Fruit fly (Drosophila melanogaster): ENCODE results near the gene mRpL45.

DNA sequence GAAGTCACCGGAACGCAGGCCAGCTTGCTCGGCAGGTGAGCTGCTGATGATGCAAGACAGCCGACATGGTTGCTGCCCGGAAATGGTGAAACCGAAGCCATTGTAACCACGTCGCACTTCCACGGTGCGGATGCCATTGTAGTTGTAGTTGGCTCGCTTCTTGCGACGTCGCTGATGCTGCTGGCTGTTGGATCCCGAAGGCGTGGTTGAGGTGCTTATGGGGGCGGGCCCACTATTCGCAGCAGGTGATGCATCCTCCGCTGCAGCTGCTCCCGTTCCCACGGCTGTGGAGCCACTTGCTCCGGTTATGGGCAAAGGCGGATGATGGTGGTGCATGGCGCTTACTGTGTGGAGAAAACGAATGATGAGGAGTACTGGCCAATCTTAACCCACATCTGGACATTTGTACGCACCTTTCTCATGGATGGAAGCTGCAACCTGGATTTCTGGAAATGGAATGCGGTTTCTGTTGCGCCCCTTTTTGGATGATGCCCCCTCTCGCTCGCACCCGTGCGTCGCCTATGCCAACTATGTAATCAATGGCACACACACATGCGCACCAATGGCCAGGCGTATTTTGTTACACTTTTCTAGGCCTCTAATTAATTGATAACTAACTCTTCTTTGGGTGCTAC is 20.4 kb downstream of the mRpL45 start:
- TF ChIP-seq CG18011 (GFP tag; optimal IDR thresholded peaks at IDR 0.05) (no peak), CG14014 (GFP tag; IDR thresholded peaks at IDR 0.05) (no peak), ab (GFP tag; optimal IDR thresholded peaks at IDR 0.05) (no peak), HLH3B (GFP tag; IDR thresholded peaks at IDR 0.05) (no peak), bab2 (GFP tag; optimal IDR thresholded peaks at IDR 0.05) (no peak)
